Worm (Caenorhabditis elegans): ENCODE measurements around the gene Y62H9A.12.
"Not testable (repeated sequence)": the region's sequence is repeated elsewhere in the genome, so short reads cannot be mapped to it uniquely, and the experiment has no call there.

The Y62H9A.12 gene

ce11 chrX:11957246-11957645, 43.3 kb downstream of the Y62H9A.12 start, which contains the start of gene T08D10.5:
Gene T08D10.5, plus strand, starts transcription at chrX:11957546.
- no peak for TF ChIP-seq fax-1 (tag; optimal IDR thresholded peaks at IDR 0.05)
- no peak for TF ChIP-seq ceh-22 (tag; optimal IDR thresholded peaks at IDR 0.05)
- TF ChIP-seq ref-2 (tag; optimal IDR thresholded peaks at IDR 0.05) = no peak
- no peak for TF ChIP-seq npax-4 (tag; optimal IDR thresholded peaks at IDR 0.05)
- no peak for TF ChIP-seq ceh-24 (tag; optimal IDR thresholded peaks at IDR 0.05)
- no peak for TF ChIP-seq ets-4 (tag; optimal IDR thresholded peaks at IDR 0.05)
- no peak for TF ChIP-seq eyg-1 (tag; optimal IDR thresholded peaks at IDR 0.05)

ce11 chrX:11959838-11960237, 45.9 kb downstream of the Y62H9A.12 start, which contains the start of gene C49F5.8:
Gene C49F5.8, plus strand, starts transcription at chrX:11960138.
- TF ChIP-seq che-1 (tag; optimal IDR thresholded peaks at IDR 0.05) (no peak), pax-1 (tag; optimal IDR thresholded peaks at IDR 0.05) (no peak), ttx-3 (tag; optimal IDR thresholded peaks at IDR 0.05) (no peak), hlh-30 (tag; optimal IDR thresholded peaks at IDR 0.05; ENCODE audit: insufficient read depth) (no peak), ref-2 (tag; optimal IDR thresholded peaks at IDR 0.05) (no peak), pros-1 (tag; optimal IDR thresholded peaks at IDR 0.05) (no peak), pat-9 (tag; optimal IDR thresholded peaks at IDR 0.05) (no peak), ceh-6 (GFP tag; optimal IDR thresholded peaks at IDR 0.05) (no peak), ceh-9 (tag; optimal IDR thresholded peaks at IDR 0.05) (no peak), ceh-48 (tag; optimal IDR thresholded peaks at IDR 0.05) (no peak), K02D7.2 (tag; optimal IDR thresholded peaks at IDR 0.05) (no peak)

- not testable (repeated sequence) for TF ChIP-seq K02D7.2, ceh-14, odd-2 (tag; optimal IDR thresholded peaks at IDR 0.05)
Measured at ce11 chrX:11961103-11961502, 47.2 kb downstream of the Y62H9A.12 start, which contains the start of gene C49F5.13. Gene C49F5.13, plus strand, starts transcription at chrX:11961403.

- TF ChIP-seq fkh-10 (GFP tag; optimal IDR thresholded peaks at IDR 0.05) (no peak), ceh-19 (GFP tag; optimal IDR thresholded peaks at IDR 0.05) (no peak), syd-9 (tag; optimal IDR thresholded peaks at IDR 0.05) (no peak), elt-2 (tag; optimal IDR thresholded peaks at IDR 0.05) (peak; percentile 82), sox-4 (tag; optimal IDR thresholded peaks at IDR 0.05) (no peak)
Measured at ce11 chrX:11962050-11962788, 48.3 kb downstream of the Y62H9A.12 start.

- TF ChIP-seq ceh-6 (GFP tag; optimal IDR thresholded peaks at IDR 0.05) (no peak), hlh-30 (tag; optimal IDR thresholded peaks at IDR 0.05; ENCODE audit: insufficient read depth) (no peak), ceh-31 (tag; optimal IDR thresholded peaks at IDR 0.05) (no peak), nfya-1 (tag; optimal IDR thresholded peaks at IDR 0.05) (peak; percentile 54), pha-4 (tag; optimal IDR thresholded peaks at IDR 0.05) (no peak)
Measured at ce11 chrX:11963659-11964058, 49.7 kb downstream of the Y62H9A.12 start.

- TF ChIP-seq K09A11.1 (tag; optimal IDR thresholded peaks at IDR 0.05; ENCODE audit: insufficient read depth) (no peak), syd-9 (tag; optimal IDR thresholded peaks at IDR 0.05) (no peak), unc-55 (GFP tag; optimal IDR thresholded peaks at IDR 0.05) (no peak), pros-1 (tag; optimal IDR thresholded peaks at IDR 0.05) (no peak), mec-3 (tag; optimal IDR thresholded peaks at IDR 0.05; ENCODE audit: borderline replicate concordance) (no peak), madf-2 (tag; optimal IDR thresholded peaks at IDR 0.05) (no peak), npax-4 (tag; optimal IDR thresholded peaks at IDR 0.05) (no peak), C08G9.2 (tag; optimal IDR thresholded peaks at IDR 0.05) (no peak), hlh-13 (GFP tag; optimal IDR thresholded peaks at IDR 0.05) (no peak), pqm-1 (tag; optimal IDR thresholded peaks at IDR 0.05) (no peak), dmd-4 (tag; optimal IDR thresholded peaks at IDR 0.05; ENCODE audit: borderline replicate concordance) (no peak), hlh-30 (tag; optimal IDR thresholded peaks at IDR 0.05; ENCODE audit: insufficient read depth) (no peak), unc-3 (GFP tag; conservative IDR thresholded peaks at IDR 0.05) (no peak), unc-3 (tag; optimal IDR thresholded peaks at IDR 0.05) (no peak)
Measured at ce11 chrX:11964555-11964954, 50.6 kb downstream of the Y62H9A.12 start.

Measured in whole organism, late embryonic.